Worm (Caenorhabditis elegans): ENCODE measurements around the gene Y66C5A.1.

The Y66C5A.1 gene

DNA sequence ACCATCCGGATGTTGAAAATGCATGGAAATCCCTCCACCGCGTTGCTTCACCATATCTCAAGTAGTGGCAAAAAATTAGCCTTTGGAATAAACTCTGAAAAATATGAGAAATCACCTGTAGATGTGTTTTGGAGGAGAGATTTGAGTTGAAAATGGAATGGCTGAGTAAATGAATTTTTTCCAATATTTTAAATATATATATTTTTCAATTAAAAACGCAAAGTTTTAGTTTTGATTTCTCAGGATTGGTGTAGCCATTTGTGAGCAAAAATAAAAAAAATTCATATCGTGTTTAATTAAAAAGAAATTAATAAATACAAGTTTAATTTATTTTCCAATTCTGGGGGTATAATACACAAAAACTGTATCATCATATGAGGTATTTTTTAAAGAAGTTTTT, 27.3 kb downstream of the Y66C5A.1 start, which contains the start of gene F23D12.1:
Gene F23D12.1, minus strand, starts transcription at position 101 of the 400 bp plus-strand sequence.
- no peak for TF ChIP-seq B0310.2 (tag; optimal IDR thresholded peaks at IDR 0.05)
- TF ChIP-seq scrt-1 (GFP tag; IDR thresholded peaks at IDR 0.05) = no peak
- no peak for TF ChIP-seq ceh-36 (tag; optimal IDR thresholded peaks at IDR 0.05)
- TF ChIP-seq tbx-11 (GFP tag; IDR thresholded peaks at IDR 0.05) = no peak
- no peak for TF ChIP-seq tbx-37 (GFP tag; conservative IDR thresholded peaks at IDR 0.05)
- TF ChIP-seq pes-1 (GFP tag; IDR thresholded peaks at IDR 0.05) = no peak
- TF ChIP-seq hnd-1 (tag; optimal IDR thresholded peaks at IDR 0.05) = no peak

DNA sequence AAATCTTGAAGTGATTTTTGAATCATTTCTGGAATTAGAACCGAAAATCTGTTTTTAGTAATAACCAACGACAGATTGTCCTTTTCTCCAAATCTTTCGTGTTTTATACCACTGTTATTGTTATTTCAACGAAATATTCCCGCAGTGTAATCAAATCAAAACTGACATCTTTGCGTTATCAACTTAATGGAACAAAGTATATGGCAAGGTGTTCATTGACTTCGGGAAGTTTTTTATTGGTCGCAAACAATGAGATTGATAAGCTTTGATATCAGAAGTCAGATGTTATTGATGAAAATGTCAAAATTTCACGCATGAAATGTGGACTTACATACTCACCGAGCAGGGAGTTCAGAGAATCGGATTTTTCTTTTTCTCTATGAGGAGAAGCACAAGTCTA, 30.6 kb downstream of the Y66C5A.1 start, which contains the start of gene F23D12.11:
Gene F23D12.11, minus strand, starts transcription at position 79 of the 400 bp plus-strand sequence.
- TF ChIP-seq tbx-11 (GFP tag; IDR thresholded peaks at IDR 0.05) (no peak), sea-1 (GFP tag; conservative IDR thresholded peaks at IDR 0.05) (no peak), ets-7 (tag; optimal IDR thresholded peaks at IDR 0.05) (no peak), hmg-4 (GFP tag; optimal IDR thresholded peaks at IDR 0.05) (no peak), flt-1 (GFP tag; IDR thresholded peaks at IDR 0.05) (no peak), F13C5.2 (tag; optimal IDR thresholded peaks at IDR 0.05) (no peak), hmbx-1 (tag; optimal IDR thresholded peaks at IDR 0.05) (no peak), ama-1 (optimal IDR thresholded peaks at IDR 0.05) (no peak), scrt-1 (GFP tag; IDR thresholded peaks at IDR 0.05) (no peak), pes-1 (GFP tag; IDR thresholded peaks at IDR 0.05) (no peak), aly-1 (tag; optimal IDR thresholded peaks at IDR 0.05) (no peak), tbx-37 (GFP tag; conservative IDR thresholded peaks at IDR 0.05) (no peak), B0310.2 (tag; optimal IDR thresholded peaks at IDR 0.05) (no peak), hnd-1 (tag; optimal IDR thresholded peaks at IDR 0.05) (no peak), ceh-13 (GFP tag; optimal IDR thresholded peaks at IDR 0.05) (no peak), ceh-36 (tag; optimal IDR thresholded peaks at IDR 0.05) (no peak), tra-4 (tag; optimal IDR thresholded peaks at IDR 0.05) (no peak)

DNA sequence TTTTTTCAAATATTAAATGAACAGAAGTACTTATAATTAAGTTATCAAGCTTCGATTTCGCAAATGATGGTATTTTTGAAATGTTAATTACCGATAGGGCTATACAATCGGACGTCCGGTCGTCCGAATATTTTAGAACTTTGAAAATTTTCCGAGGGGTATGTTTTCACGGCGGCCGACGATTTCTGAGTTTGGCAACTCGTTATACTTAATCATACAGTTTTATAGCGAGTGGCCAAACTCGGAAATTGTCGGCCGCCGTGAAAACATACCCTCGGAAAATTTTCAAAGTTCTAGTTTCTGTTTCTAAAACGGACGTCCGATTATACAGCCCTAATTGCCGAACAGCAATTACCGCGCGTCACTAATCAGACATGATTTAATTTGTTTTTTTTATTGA, 31.1 kb downstream of the Y66C5A.1 start:
- TF ChIP-seq F13C5.2 (tag; optimal IDR thresholded peaks at IDR 0.05) (no peak), sea-1 (GFP tag; conservative IDR thresholded peaks at IDR 0.05) (no peak), ets-7 (tag; optimal IDR thresholded peaks at IDR 0.05) (no peak), hmg-4 (GFP tag; optimal IDR thresholded peaks at IDR 0.05) (no peak), ceh-13 (GFP tag; optimal IDR thresholded peaks at IDR 0.05) (no peak), flt-1 (GFP tag; IDR thresholded peaks at IDR 0.05) (no peak), scrt-1 (GFP tag; IDR thresholded peaks at IDR 0.05) (no peak), pes-1 (GFP tag; IDR thresholded peaks at IDR 0.05) (no peak), tbx-11 (GFP tag; IDR thresholded peaks at IDR 0.05) (no peak), B0310.2 (tag; optimal IDR thresholded peaks at IDR 0.05) (no peak), aly-1 (tag; optimal IDR thresholded peaks at IDR 0.05) (no peak), tra-4 (tag; optimal IDR thresholded peaks at IDR 0.05) (no peak), hnd-1 (tag; optimal IDR thresholded peaks at IDR 0.05) (no peak), hmbx-1 (tag; optimal IDR thresholded peaks at IDR 0.05) (no peak)

DNA sequence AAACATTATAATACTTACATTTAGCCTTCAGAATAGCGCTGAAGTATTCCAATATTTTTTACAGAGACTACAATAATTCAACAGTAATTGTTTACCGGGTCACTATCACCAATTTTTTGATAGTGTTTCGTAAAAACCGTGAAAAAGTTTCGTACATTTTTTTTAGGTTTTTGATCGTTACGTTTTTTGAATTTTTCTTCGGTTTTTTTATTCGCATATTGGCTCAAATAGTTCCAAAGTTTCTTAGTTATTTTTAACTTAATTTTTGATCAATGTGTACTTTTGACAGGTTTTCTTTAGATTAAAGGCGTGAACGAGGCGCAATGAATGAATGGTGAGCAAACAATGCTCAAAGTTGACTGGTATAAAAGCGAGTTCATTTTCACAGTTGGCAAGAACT, 32.2 kb downstream of the Y66C5A.1 start, which contains the start of gene fipr-3:
Gene fipr-3, plus strand, starts transcription at position 301 of the 400 bp plus-strand sequence.
- no peak for TF ChIP-seq tbx-37 (GFP tag; conservative IDR thresholded peaks at IDR 0.05)
- no peak for TF ChIP-seq scrt-1 (GFP tag; IDR thresholded peaks at IDR 0.05)
- TF ChIP-seq sea-1 (GFP tag; conservative IDR thresholded peaks at IDR 0.05) = no peak
- TF ChIP-seq hmbx-1 (tag; optimal IDR thresholded peaks at IDR 0.05) = no peak
- no peak for TF ChIP-seq ama-1 (optimal IDR thresholded peaks at IDR 0.05)
- no peak for TF ChIP-seq B0310.2 (tag; optimal IDR thresholded peaks at IDR 0.05)
- no peak for TF ChIP-seq aly-1 (tag; optimal IDR thresholded peaks at IDR 0.05)
- TF ChIP-seq tra-4 (tag; optimal IDR thresholded peaks at IDR 0.05) = no peak
- TF ChIP-seq ceh-13 (GFP tag; optimal IDR thresholded peaks at IDR 0.05) = no peak
- no peak for TF ChIP-seq F13C5.2 (tag; optimal IDR thresholded peaks at IDR 0.05)
- no peak for TF ChIP-seq flt-1 (GFP tag; IDR thresholded peaks at IDR 0.05)
- TF ChIP-seq hnd-1 (tag; optimal IDR thresholded peaks at IDR 0.05) = no peak
- TF ChIP-seq tbx-11 (GFP tag; IDR thresholded peaks at IDR 0.05) = no peak
- TF ChIP-seq ets-7 (tag; optimal IDR thresholded peaks at IDR 0.05) = no peak

DNA sequence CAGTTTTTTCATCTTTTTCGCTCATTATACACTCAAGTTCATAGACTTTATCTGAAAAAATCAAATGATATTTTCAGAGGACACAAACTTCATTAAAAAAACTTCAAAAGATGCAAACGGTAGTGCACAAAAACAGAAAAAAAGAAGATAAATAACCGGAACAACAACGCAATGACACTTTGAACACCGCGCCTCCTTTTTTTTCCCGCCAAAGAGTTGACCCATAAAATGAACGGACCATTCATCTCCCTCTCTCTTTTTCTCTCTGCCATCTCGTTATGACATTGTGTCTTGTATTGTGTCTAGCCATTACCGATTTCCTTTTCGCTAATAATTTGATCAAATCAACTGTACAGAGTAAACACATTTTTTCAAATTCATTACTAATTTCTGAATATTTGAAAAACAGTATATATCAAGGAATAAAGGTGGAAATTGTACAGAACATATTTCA, 33.8 kb downstream of the Y66C5A.1 start, which contains the start of gene F23D12.2:
Gene F23D12.2, minus strand, starts transcription at position 51 of the 454 bp plus-strand sequence.
- TF ChIP-seq ceh-13 (GFP tag; optimal IDR thresholded peaks at IDR 0.05) (no peak), sea-1 (GFP tag; conservative IDR thresholded peaks at IDR 0.05) (no peak), ama-1 (optimal IDR thresholded peaks at IDR 0.05) (no peak), pes-1 (GFP tag; IDR thresholded peaks at IDR 0.05) (no peak), hmbx-1 (tag; optimal IDR thresholded peaks at IDR 0.05) (no peak), flt-1 (GFP tag; IDR thresholded peaks at IDR 0.05) (no peak), ets-7 (tag; optimal IDR thresholded peaks at IDR 0.05) (no peak), hnd-1 (tag; optimal IDR thresholded peaks at IDR 0.05) (no peak), hmg-4 (GFP tag; optimal IDR thresholded peaks at IDR 0.05) (no peak), B0310.2 (tag; optimal IDR thresholded peaks at IDR 0.05) (no peak), aly-1 (tag; optimal IDR thresholded peaks at IDR 0.05) (no peak), ceh-36 (tag; optimal IDR thresholded peaks at IDR 0.05) (no peak), scrt-1 (GFP tag; IDR thresholded peaks at IDR 0.05) (no peak), tbx-11 (GFP tag; IDR thresholded peaks at IDR 0.05) (no peak), tra-4 (tag; optimal IDR thresholded peaks at IDR 0.05) (no peak), tbx-37 (GFP tag; conservative IDR thresholded peaks at IDR 0.05) (no peak), F13C5.2 (tag; optimal IDR thresholded peaks at IDR 0.05) (no peak)

DNA sequence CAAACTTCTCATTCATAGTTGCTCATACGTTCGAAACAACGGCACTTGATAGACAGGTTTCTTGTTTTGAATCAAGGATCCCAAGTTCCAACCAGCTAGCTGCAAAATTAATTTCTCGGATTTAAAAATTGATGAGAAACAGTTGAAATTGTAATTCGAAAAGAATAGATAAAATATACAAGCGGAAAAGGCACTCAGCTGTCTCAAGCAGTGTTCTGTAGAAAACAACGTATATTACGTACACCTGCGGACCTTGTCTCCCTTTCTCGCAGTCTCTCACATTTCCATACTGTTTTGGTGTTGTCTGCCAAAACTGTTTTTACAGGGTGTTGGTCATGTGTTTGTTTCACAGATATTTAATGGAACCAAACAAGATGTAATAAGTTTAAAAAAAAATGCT, 39.7 kb downstream of the Y66C5A.1 start, which contains the start of gene F23D12.10:
Gene F23D12.10, minus strand, starts transcription at position 101 of the 400 bp plus-strand sequence.
- TF ChIP-seq scrt-1 (GFP tag; IDR thresholded peaks at IDR 0.05) (no peak), ceh-13 (GFP tag; optimal IDR thresholded peaks at IDR 0.05) (no peak), hmg-4 (GFP tag; optimal IDR thresholded peaks at IDR 0.05) (no peak), flt-1 (GFP tag; IDR thresholded peaks at IDR 0.05) (no peak), F13C5.2 (tag; optimal IDR thresholded peaks at IDR 0.05) (no peak), tra-4 (tag; optimal IDR thresholded peaks at IDR 0.05) (no peak), ceh-36 (tag; optimal IDR thresholded peaks at IDR 0.05) (no peak), hnd-1 (tag; optimal IDR thresholded peaks at IDR 0.05) (no peak), pes-1 (GFP tag; IDR thresholded peaks at IDR 0.05) (no peak), ama-1 (optimal IDR thresholded peaks at IDR 0.05) (no peak), tbx-37 (GFP tag; conservative IDR thresholded peaks at IDR 0.05) (no peak), aly-1 (tag; optimal IDR thresholded peaks at IDR 0.05) (no peak), sea-1 (GFP tag; conservative IDR thresholded peaks at IDR 0.05) (no peak), B0310.2 (tag; optimal IDR thresholded peaks at IDR 0.05) (no peak), tbx-11 (GFP tag; IDR thresholded peaks at IDR 0.05) (no peak), hmbx-1 (tag; optimal IDR thresholded peaks at IDR 0.05) (no peak), ets-7 (tag; optimal IDR thresholded peaks at IDR 0.05) (no peak)

DNA sequence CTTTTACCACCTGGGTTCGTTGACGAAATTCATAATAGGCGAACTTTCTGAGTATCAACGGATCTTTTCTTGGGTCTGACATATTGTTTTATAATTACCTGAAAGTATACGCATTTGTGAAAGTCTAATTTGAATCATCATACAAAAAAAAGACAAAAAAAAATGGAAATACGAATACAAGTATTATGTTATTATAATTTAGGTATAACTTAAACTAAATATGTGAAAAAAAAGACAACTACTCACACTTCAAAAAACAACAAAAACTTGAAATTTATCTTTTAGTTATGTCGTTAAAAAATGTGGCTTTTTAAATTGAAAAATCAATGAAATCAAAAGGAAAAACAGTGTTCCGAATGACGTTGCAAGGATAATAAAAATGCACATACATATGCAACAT, 42.5 kb downstream of the Y66C5A.1 start, which contains the start of gene fbxa-179:
Gene fbxa-179, minus strand, starts transcription at position 101 of the 400 bp plus-strand sequence.
- TF ChIP-seq tra-4 (tag; optimal IDR thresholded peaks at IDR 0.05) (no peak), ceh-36 (tag; optimal IDR thresholded peaks at IDR 0.05) (no peak)

All from whole organism, early embryonic.